Worm (Caenorhabditis elegans): ENCODE data around the gene C05C10.3.
A peak's percentile ranks its signal among the peaks of the same experiment; 100 is the strongest.

Gene C05C10.3

DNA sequence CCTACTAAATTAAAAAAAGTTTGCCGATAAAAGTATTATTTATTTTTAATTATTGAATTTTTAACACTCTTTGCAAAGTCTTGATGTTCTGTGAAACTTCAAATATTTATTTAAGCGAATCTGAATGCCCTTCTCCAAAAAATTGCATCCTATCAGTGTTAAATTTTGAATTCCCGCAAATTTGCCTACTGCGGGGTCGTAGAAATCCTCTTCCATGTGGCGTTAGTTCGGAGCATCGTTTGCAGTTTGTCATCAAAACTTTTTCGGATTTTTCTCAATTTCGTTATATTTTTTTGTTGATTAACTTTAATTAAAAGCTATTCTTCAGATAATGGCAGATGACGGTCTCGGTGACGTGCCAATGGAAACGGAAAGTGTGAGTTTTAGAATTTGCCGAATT is 3.7 kb upstream of the C05C10.3 start, which contains the start of gene ufd-3 (continued):
- TF ChIP-seq ZK546.5 (tag; optimal IDR thresholded peaks at IDR 0.05) (no peak), nhr-77 (tag; optimal IDR thresholded peaks at IDR 0.05) (peak; percentile 19), ZK337.2 (GFP tag; IDR thresholded peaks at IDR 0.05) (peak; percentile 77; the same call in 1 of the 2 replicates), mxl-3 (GFP tag; optimal IDR thresholded peaks at IDR 0.05) (peak; percentile 61), Y75B8A.6 (GFP tag; IDR thresholded peaks at IDR 0.05) (no peak), F49E8.2 (tag; optimal IDR thresholded peaks at IDR 0.05; ENCODE audit: borderline replicate concordance) (peak; percentile 63), ceh-28 (tag; optimal IDR thresholded peaks at IDR 0.05) (no peak), F37D6.2 (tag; optimal IDR thresholded peaks at IDR 0.05) (peak; percentile 55), dpl-1 (GFP tag; optimal IDR thresholded peaks at IDR 0.05) (peak; percentile 98), madf-9 (GFP tag; conservative IDR thresholded peaks at IDR 0.05) (peak; percentile 61; the same call in 1 of the 2 replicates), daf-8 (GFP tag; IDR thresholded peaks at IDR 0.05) (no peak), F44E2.7 (GFP tag; IDR thresholded peaks at IDR 0.05) (no peak), egl-43 (GFP tag; IDR thresholded peaks at IDR 0.05) (no peak), nhr-41 (GFP tag; IDR thresholded peaks at IDR 0.05) (no peak), ceh-44 (GFP tag; IDR thresholded peaks at IDR 0.05) (peak; percentile 22; the same call in 1 of the 2 replicates), nhr-102 (tag; optimal IDR thresholded peaks at IDR 0.05) (peak; percentile 46), Y105C5A.15 (GFP tag; IDR thresholded peaks at IDR 0.05) (no peak), lin-38 (GFP tag; IDR thresholded peaks at IDR 0.05) (peak; percentile 76), arid-1 (GFP tag; conservative IDR thresholded peaks at IDR 0.05) (0 out of 2 replicates have a peak, but pooled peaks have one; percentile 15), spr-1 (tag; optimal IDR thresholded peaks at IDR 0.05) (no peak), lin-15B (tag; optimal IDR thresholded peaks at IDR 0.05) (peak; percentile 5), dve-1 (tag; optimal IDR thresholded peaks at IDR 0.05; ENCODE audit: insufficient read depth) (peak; percentile 70), daf-19 (GFP tag; conservative IDR thresholded peaks at IDR 0.05) (no peak), T26A8.4 (GFP tag; IDR thresholded peaks at IDR 0.05) (0 out of 2 replicates have a peak, but pooled peaks have one; percentile 57), unc-39 (tag; optimal IDR thresholded peaks at IDR 0.05) (no peak), php-3 (GFP tag; IDR thresholded peaks at IDR 0.05) (no peak), nhr-25 (tag; optimal IDR thresholded peaks at IDR 0.05; ENCODE audit: borderline replicate concordance, insufficient read depth) (no peak)

DNA sequence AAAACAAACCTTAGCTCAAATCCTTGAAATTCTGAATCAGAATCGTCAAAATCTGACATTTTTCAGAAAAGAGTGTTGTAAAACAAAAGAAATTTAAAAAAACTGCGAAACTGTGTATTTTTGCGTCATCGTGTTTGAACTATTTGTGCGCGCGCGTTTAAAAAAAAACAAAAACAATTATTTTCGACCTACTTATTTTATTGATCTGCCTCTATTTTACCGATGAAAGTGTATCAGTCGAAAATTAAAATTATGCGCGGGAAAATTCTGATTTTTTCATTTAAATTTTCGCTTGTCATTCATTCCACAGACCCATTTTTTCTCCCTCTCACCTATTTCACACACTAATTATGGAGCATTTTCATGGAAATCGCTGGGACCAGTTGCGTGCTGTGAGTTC is 2.2 kb upstream of the C05C10.3 start, which contains the start of the genes C05C10.7 and C05C10.5:
Gene C05C10.7, minus strand, starts transcription at position 95 of the 400 bp plus-strand sequence.
Gene C05C10.5, plus strand, starts transcription at position 164 of the 400 bp plus-strand sequence.
- peak; percentile 66 for TF ChIP-seq unc-130 (GFP tag; optimal IDR thresholded peaks at IDR 0.05)
- peak; percentile 57 for TF ChIP-seq lin-38 (GFP tag; IDR thresholded peaks at IDR 0.05)
- peak; percentile 76 for TF ChIP-seq Y48G9A.11 (GFP tag; IDR thresholded peaks at IDR 0.05)
- TF ChIP-seq set-16 (GFP tag; IDR thresholded peaks at IDR 0.05), result no peak

DNA sequence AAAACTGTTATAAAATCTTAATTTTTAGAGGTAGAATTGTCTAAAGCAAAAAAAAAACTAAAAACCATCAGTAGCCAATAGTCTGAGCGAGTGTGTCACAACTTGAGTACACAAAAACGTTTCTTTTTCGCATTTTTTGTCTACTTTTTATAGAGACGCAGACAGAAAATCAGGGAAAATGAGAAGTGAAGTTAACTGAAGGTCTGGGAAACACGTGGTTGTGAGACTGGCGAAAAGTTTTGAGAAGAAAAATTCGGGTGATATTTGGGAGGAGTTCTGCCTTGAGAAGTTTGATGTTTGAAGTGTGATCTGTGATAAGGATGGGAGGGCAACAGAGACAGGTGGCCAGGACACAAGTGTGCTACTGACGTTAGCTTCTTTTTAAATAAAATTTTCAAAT is 918 bp upstream of the C05C10.3 start:
- TF ChIP-seq lin-1 (GFP tag; IDR thresholded peaks at IDR 0.05), result no peak
- peak; percentile 99 for TF ChIP-seq aha-1 (tag)
- peak; percentile 8 for TF ChIP-seq zip-2 (tag; optimal IDR thresholded peaks at IDR 0.05)
- peak; percentile 76 for TF ChIP-seq T20F7.1 (GFP tag; optimal IDR thresholded peaks at IDR 0.05)
- peak; percentile 90 for TF ChIP-seq mep-1 (tag; optimal IDR thresholded peaks at IDR 0.05)
- TF ChIP-seq dve-1 (tag; optimal IDR thresholded peaks at IDR 0.05; ENCODE audit: insufficient read depth), result peak; percentile 92
- peak; percentile 99 for TF ChIP-seq nhr-11 (tag; optimal IDR thresholded peaks at IDR 0.05)
- TF ChIP-seq lir-3 (tag; optimal IDR thresholded peaks at IDR 0.05), result no peak
- no peak for TF ChIP-seq zfp-3 (GFP tag; conservative IDR thresholded peaks at IDR 0.05)
- peak; percentile 84 for TF ChIP-seq tra-1 (GFP tag; IDR thresholded peaks at IDR 0.05)
- no peak for TF ChIP-seq ces-1 (GFP tag; optimal IDR thresholded peaks at IDR 0.05)
- peak; percentile 30; the same call in 1 of the 2 replicates for TF ChIP-seq T26A8.4 (GFP tag; IDR thresholded peaks at IDR 0.05)
- TF ChIP-seq Y105C5A.15 (GFP tag; IDR thresholded peaks at IDR 0.05), result no peak
- TF ChIP-seq lin-29 (GFP tag; IDR thresholded peaks at IDR 0.05), result 0 out of 2 replicates have a peak, but pooled peaks have one; percentile 14
- TF ChIP-seq dmd-6 (GFP tag; IDR thresholded peaks at IDR 0.05), result peak; percentile 93
- TF ChIP-seq lin-13 (GFP tag; optimal IDR thresholded peaks at IDR 0.05), result peak; percentile 75
- no peak for TF ChIP-seq F37D6.2 (tag; optimal IDR thresholded peaks at IDR 0.05)
- TF ChIP-seq ceh-62 (tag; optimal IDR thresholded peaks at IDR 0.05), result no peak
- TF ChIP-seq ztf-7 (tag; optimal IDR thresholded peaks at IDR 0.05), result peak; percentile 27
- peak; percentile 13 for TF ChIP-seq unc-130 (GFP tag; optimal IDR thresholded peaks at IDR 0.05)
- 0 out of 2 replicates have a peak, but pooled peaks have one; percentile 24 for TF ChIP-seq arid-1 (GFP tag; conservative IDR thresholded peaks at IDR 0.05)
- peak; percentile 65 for TF ChIP-seq nhr-77 (tag; optimal IDR thresholded peaks at IDR 0.05)
- TF ChIP-seq mes-2 (tag; optimal IDR thresholded peaks at IDR 0.05; ENCODE audit: poor library complexity, severe bottlenecking), result peak; percentile 48
- TF ChIP-seq Y5F2A.4 (GFP tag; optimal IDR thresholded peaks at IDR 0.05), result no peak

Data from whole organism, L4 larva.